Worm (Caenorhabditis elegans) whole organism, L4 larva: Measurements from ENCODE around the gene F40F8.11.

ENCODE experiments used
- F26F4.8 ChIP-seq: fragments of 200-800 bp; sonication (Bioruptor generic); conservative IDR thresholded peaks from 2 replicates; pipeline ENCODE4 v1.3.6; 2022; ENCODE audit warnings: missing genetic modification characterization, missing compliant biosample characterization
- F49E8.2 ChIP-seq: sonication (generic microtip); optimal IDR thresholded peaks from 2 replicates; lab custom pipeline; 2016; ENCODE audit warnings: missing compliant biosample characterization, mild to moderate bottlenecking, missing genetic modification characterization, borderline replicate concordance
- Y105C5A.15 ChIP-seq: fragments of 200-800 bp; sonication (Bioruptor generic); IDR thresholded peaks from 2 replicates; pipeline ENCODE4 v1.3.6; 2022; ENCODE audit warnings: missing genetic modification characterization, missing compliant biosample characterization
- Y48G9A.11 ChIP-seq: fragments of 200-800 bp; sonication (Bioruptor generic); IDR thresholded peaks from 2 replicates; pipeline ENCODE4 v1.3.6; 2022; ENCODE audit warnings: missing genetic modification reagents, missing genetic modification characterization, missing compliant biosample characterization
- ZK546.5 ChIP-seq, 2 experiments: sonication (generic microtip); optimal IDR thresholded peaks; 2 replicates each; lab custom pipeline; 2017; ENCODE audit warnings: missing biosample characterization in 2 of 2, missing genetic modification characterization in 2 of 2
- aha-1 ChIP-seq: fragments of 150-350 bp; peaks from one replicate; lab custom pipeline; 2014; ENCODE audit warnings: missing biosample characterization, missing genetic modification characterization
- ceh-32 ChIP-seq: sonication (generic microtip); optimal IDR thresholded peaks from 2 replicates; lab custom pipeline; 2016; ENCODE audit warnings: mild to moderate bottlenecking, missing genetic modification characterization, missing compliant biosample characterization; ENCODE audit not compliant: poor library complexity
- daf-12 ChIP-seq: fragments of 150-350 bp; optimal IDR thresholded peaks from 2 replicates; lab custom pipeline; 2014; ENCODE audit warnings: missing biosample characterization, missing genetic modification reagents, missing genetic modification characterization
- daf-16 ChIP-seq, 3 experiments: sonication (generic microtip); optimal IDR thresholded peaks; 2 replicates each; lab custom pipeline; 2016 to 2017; ENCODE audit warnings: missing genetic modification characterization in 3 of 3, missing genetic modification reagents in 3 of 3, mild to moderate bottlenecking in 2 of 3, missing compliant biosample characterization in 2 of 3, missing biosample characterization in 1 of 3, moderate library complexity in 1 of 3
- daf-19 ChIP-seq: fragments of 200-800 bp; sonication (Bioruptor generic); conservative IDR thresholded peaks from 2 replicates; pipeline ENCODE4 v1.3.6; 2022; ENCODE audit warnings: missing genetic modification characterization, missing compliant biosample characterization
- dmd-6 ChIP-seq: fragments of 200-800 bp; sonication (Bioruptor generic); IDR thresholded peaks from 2 replicates; pipeline ENCODE4 v1.3.6; 2022; ENCODE audit warnings: missing genetic modification reagents, missing genetic modification characterization, missing compliant biosample characterization
- dmd-8 ChIP-seq: fragments of 200-800 bp; sonication (Bioruptor generic); IDR thresholded peaks from 2 replicates; pipeline ENCODE4 v1.3.6; 2022; ENCODE audit warnings: missing genetic modification characterization, missing compliant biosample characterization
- dmd-9 ChIP-seq: fragments of 200-800 bp; sonication (Bioruptor generic); IDR thresholded peaks from 2 replicates; pipeline ENCODE4 v1.3.6; 2022; ENCODE audit warnings: missing genetic modification reagents, missing genetic modification characterization, missing compliant biosample characterization
- dpl-1 ChIP-seq: fragments of 150-350 bp; optimal IDR thresholded peaks from 2 replicates; lab custom pipeline; 2014; ENCODE audit warnings: missing biosample characterization, missing genetic modification reagents, missing genetic modification characterization
- dve-1 ChIP-seq: sonication (generic microtip); optimal IDR thresholded peaks from 2 replicates; lab custom pipeline; 2017; ENCODE audit warnings: antibody characterized with exemption, mild to moderate bottlenecking, missing genetic modification characterization, missing compliant biosample characterization; ENCODE audit not compliant: insufficient read depth
- egl-43 ChIP-seq: fragments of 200-800 bp; sonication (Bioruptor generic); IDR thresholded peaks from 2 replicates; pipeline ENCODE4 v1.3.6; 2022; ENCODE audit warnings: missing genetic modification reagents, missing genetic modification characterization, missing compliant biosample characterization
- hlh-11 ChIP-seq: fragments of 200-800 bp; sonication (Bioruptor generic); optimal IDR thresholded peaks from 2 replicates; lab custom pipeline; 2018; ENCODE audit warnings: mild to moderate bottlenecking, missing genetic modification characterization, missing compliant biosample characterization
- hmg-1.1 ChIP-seq: fragments of 200-800 bp; sonication (Bioruptor generic); IDR thresholded peaks from 2 replicates; pipeline ENCODE4 v1.3.6; 2022; ENCODE audit warnings: missing genetic modification reagents, missing genetic modification characterization, missing compliant biosample characterization
- jun-1 ChIP-seq: fragments of 150-350 bp; optimal IDR thresholded peaks from 2 replicates; lab custom pipeline; 2014; ENCODE audit warnings: missing biosample characterization, missing genetic modification reagents, missing genetic modification characterization
- lin-1 ChIP-seq: fragments of 200-800 bp; sonication (Bioruptor generic); IDR thresholded peaks from 2 replicates; pipeline ENCODE4 v1.3.6; 2022; ENCODE audit warnings: missing genetic modification reagents, missing genetic modification characterization, missing compliant biosample characterization
- lin-13 ChIP-seq: fragments of 150-350 bp; optimal IDR thresholded peaks from 2 replicates; lab custom pipeline; 2014; ENCODE audit warnings: missing biosample characterization, missing genetic modification reagents, missing genetic modification characterization
- lin-15B ChIP-seq: fragments of 150-350 bp; sonication (generic microtip); optimal IDR thresholded peaks from 3 replicates; lab custom pipeline; 2014; ENCODE audit warnings: missing biosample characterization, missing genetic modification characterization
- lin-38 ChIP-seq: fragments of 200-800 bp; sonication (Bioruptor generic); IDR thresholded peaks from 2 replicates; pipeline ENCODE4 v1.3.6; 2022; ENCODE audit warnings: missing genetic modification reagents, missing genetic modification characterization, missing compliant biosample characterization
- lir-3 ChIP-seq: sonication (generic microtip); optimal IDR thresholded peaks from 2 replicates; lab custom pipeline; 2016; ENCODE audit warnings: mild to moderate bottlenecking, missing genetic modification characterization, missing compliant biosample characterization
- lsy-2 ChIP-seq, 2 experiments: fragments of 150-350 bp in 1 of 2; sonication (generic microtip) in 1 of 2; optimal IDR thresholded peaks; 2 replicates each; lab custom pipeline; 2014 to 2017; ENCODE audit warnings: missing biosample characterization in 2 of 2, missing genetic modification characterization in 2 of 2
- madf-9 ChIP-seq: fragments of 200-800 bp; sonication (Bioruptor generic); conservative IDR thresholded peaks from 2 replicates; pipeline ENCODE4 v1.3.6; 2022; ENCODE audit warnings: missing genetic modification reagents, missing genetic modification characterization, missing compliant biosample characterization
- mdl-1 ChIP-seq, 2 experiments: fragments of 150-350 bp in 1 of 2; sonication (generic microtip) in 1 of 2; optimal IDR thresholded peaks; 2 replicates each; lab custom pipeline; 2014 to 2017; ENCODE audit warnings: missing biosample characterization in 2 of 2, missing genetic modification characterization in 2 of 2
- mes-2 ChIP-seq: sonication (generic microtip); optimal IDR thresholded peaks from 2 replicates; lab custom pipeline; 2016; ENCODE audit warnings: missing genotype, mild to moderate bottlenecking, missing genetic modification characterization, missing compliant biosample characterization; ENCODE audit not compliant: poor library complexity, severe bottlenecking
- mxl-3 ChIP-seq: fragments of 200-800 bp; sonication (Bioruptor generic); optimal IDR thresholded peaks from 2 replicates; lab custom pipeline; 2018; ENCODE audit warnings: mild to moderate bottlenecking, missing genetic modification characterization, missing compliant biosample characterization
- nhr-10 ChIP-seq: fragments of 150-350 bp; optimal IDR thresholded peaks from 2 replicates; lab custom pipeline; 2014; ENCODE audit warnings: missing biosample characterization, missing genetic modification characterization
- nhr-11 ChIP-seq: fragments of 150-350 bp; optimal IDR thresholded peaks from 2 replicates; lab custom pipeline; 2014; ENCODE audit warnings: missing biosample characterization, missing genetic modification characterization
- nhr-6 ChIP-seq: fragments of 150-350 bp; optimal IDR thresholded peaks from 2 replicates; lab custom pipeline; 2014; ENCODE audit warnings: missing biosample characterization, missing genetic modification characterization
- nhr-76 ChIP-seq: fragments of 150-350 bp; optimal IDR thresholded peaks from 2 replicates; lab custom pipeline; 2014; ENCODE audit warnings: missing biosample characterization, missing genetic modification characterization
- nhr-77 ChIP-seq: fragments of 150-350 bp; optimal IDR thresholded peaks from 2 replicates; lab custom pipeline; 2014; ENCODE audit warnings: missing biosample characterization, missing genetic modification characterization
- sdz-12 ChIP-seq: fragments of 200-800 bp; sonication (Bioruptor generic); optimal IDR thresholded peaks from 2 replicates; lab custom pipeline; 2018; ENCODE audit warnings: mild to moderate bottlenecking, missing genetic modification characterization, missing compliant biosample characterization
- set-16 ChIP-seq: fragments of 200-800 bp; sonication (Bioruptor generic); IDR thresholded peaks from 2 replicates; pipeline ENCODE4 v1.3.6; 2022; ENCODE audit warnings: missing genetic modification reagents, missing genetic modification characterization, missing compliant biosample characterization
- skn-1 ChIP-seq: fragments of 150-350 bp; optimal IDR thresholded peaks from 2 replicates; lab custom pipeline; 2014; ENCODE audit warnings: missing biosample characterization, missing genetic modification characterization
- snpc-4 ChIP-seq: fragments of 150-350 bp; optimal IDR thresholded peaks from 2 replicates; lab custom pipeline; 2014; ENCODE audit warnings: missing biosample characterization, missing genetic modification characterization
- spr-1 ChIP-seq: sonication (generic microtip); optimal IDR thresholded peaks from 2 replicates; lab custom pipeline; 2016; ENCODE audit warnings: mild to moderate bottlenecking, missing genetic modification characterization, missing compliant biosample characterization
- tag-97 ChIP-seq: fragments of 200-800 bp; sonication (Bioruptor generic); IDR thresholded peaks from 2 replicates; pipeline ENCODE4 v1.3.6; 2022; ENCODE audit warnings: missing genetic modification characterization, missing compliant biosample characterization
- vab-7 ChIP-seq: fragments of 200-800 bp; sonication (Bioruptor generic); IDR thresholded peaks from 2 replicates; pipeline ENCODE4 v1.3.6; 2022; ENCODE audit warnings: missing genetic modification reagents, missing genetic modification characterization, missing compliant biosample characterization
- zag-1 ChIP-seq: fragments of 150-350 bp; optimal IDR thresholded peaks from 2 replicates; lab custom pipeline; 2014; ENCODE audit warnings: missing biosample characterization, missing genetic modification characterization
- zfp-3 ChIP-seq: fragments of 200-800 bp; sonication (Bioruptor generic); conservative IDR thresholded peaks from 2 replicates; pipeline ENCODE4 v1.3.6; 2022; ENCODE audit warnings: missing genetic modification reagents, missing genetic modification characterization, missing compliant biosample characterization
- ztf-11 ChIP-seq: fragments of 150-350 bp; optimal IDR thresholded peaks from 2 replicates; lab custom pipeline; 2014; ENCODE audit warnings: missing biosample characterization, missing genetic modification characterization

The F40F8.11 gene

DNA sequence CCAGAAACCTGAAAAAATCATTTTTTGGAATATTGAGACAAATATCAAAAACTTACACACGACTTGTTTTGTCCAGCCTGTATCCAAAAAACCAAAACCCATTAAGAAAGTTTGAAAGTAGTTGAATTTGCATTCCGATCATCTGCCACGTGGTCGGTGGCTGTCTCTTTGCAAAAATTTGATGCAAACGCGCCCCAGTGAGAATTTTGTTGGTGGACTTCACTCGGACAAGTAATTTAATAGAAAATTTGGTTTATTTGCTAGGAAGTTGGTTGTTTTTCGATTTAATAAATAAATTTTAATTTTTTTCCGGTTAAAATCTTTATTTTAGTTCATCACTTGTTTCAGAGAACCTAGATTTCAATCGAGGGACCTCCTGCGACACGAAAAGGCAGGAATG is 43.0 kb upstream of the F40F8.11 start:
- TF ChIP-seq zfp-3 (GFP tag; lab: Robert Waterston, UW): no peak
- TF ChIP-seq egl-43 (GFP tag; lab: Robert Waterston, UW): no peak
- TF ChIP-seq dve-1 (tag; lab: Kevin White, UChicago): peak; percentile 13
- no peak for TF ChIP-seq spr-1 (tag; lab: Kevin White, UChicago)
- no peak for TF ChIP-seq nhr-10 (tag; lab: Kevin White, UChicago)
- peak in 1 of 2 experiments; percentile 21 for TF ChIP-seq mdl-1 (tag; optimal IDR thresholded peaks at IDR 0.05; lab: Kevin White, UChicago)
- no peak for TF ChIP-seq dmd-6 (GFP tag; lab: Robert Waterston, UW)
- no peak for TF ChIP-seq mxl-3 (GFP tag; lab: Kevin White, UChicago)
- no peak for TF ChIP-seq skn-1
- TF ChIP-seq ceh-32: no peak
- TF ChIP-seq vab-7 (GFP tag; lab: Robert Waterston, UW): no peak
- TF ChIP-seq lsy-2 (tag; optimal IDR thresholded peaks at IDR 0.05; lab: Kevin White, UChicago): peak in 1 of 2 experiments; percentile 12
- peak; percentile 8 for TF ChIP-seq nhr-77 (tag; lab: Kevin White, UChicago)
- peak; percentile 64 for TF ChIP-seq mes-2
- TF ChIP-seq hmg-1.1 (GFP tag; lab: Robert Waterston, UW): no peak
- peak; percentile 87 for TF ChIP-seq lin-38
- TF ChIP-seq daf-19 (GFP tag; lab: Robert Waterston, UW): no peak

DNA sequence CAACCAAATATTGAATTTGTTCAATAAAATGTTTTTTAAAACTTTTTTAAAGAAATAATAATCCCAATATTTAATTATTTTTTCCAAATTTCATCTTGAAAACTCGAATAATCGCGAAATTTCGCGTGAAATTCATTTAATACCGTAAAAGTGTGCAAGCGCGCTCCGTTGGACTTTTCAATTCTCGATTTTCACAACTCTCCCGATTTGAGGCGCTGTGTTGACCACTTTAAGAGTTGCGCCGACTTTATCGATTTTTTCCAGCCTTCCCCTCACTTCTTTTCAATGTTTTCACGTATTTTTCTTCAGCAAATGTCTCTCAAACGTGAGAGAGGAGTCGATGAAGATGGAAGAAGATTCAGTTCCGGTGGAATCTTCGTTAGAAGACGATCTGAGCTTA is 38.1 kb upstream of the F40F8.11 start:
- peak; percentile 61 for TF ChIP-seq lin-38

DNA sequence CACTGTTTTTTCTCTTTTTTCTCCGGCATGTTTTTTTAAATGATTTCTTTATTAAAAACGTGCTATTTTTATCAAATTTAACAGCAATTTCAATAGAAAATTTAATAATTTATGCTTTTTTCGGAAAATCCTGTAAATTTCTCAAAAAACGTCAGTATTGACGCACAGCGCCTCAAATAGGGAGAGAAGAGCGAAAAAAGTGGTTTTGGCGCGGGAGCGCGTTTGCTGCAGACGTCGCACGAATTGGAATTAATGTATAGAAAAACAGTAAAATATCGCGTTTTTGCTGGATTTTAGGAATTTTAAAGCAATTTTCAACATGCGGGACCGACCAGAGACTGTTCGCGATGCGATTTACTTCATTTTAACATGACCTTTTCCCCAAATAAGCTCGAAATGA is 36.5 kb upstream of the F40F8.11 start:
- peak; percentile 87 for TF ChIP-seq lin-38

DNA sequence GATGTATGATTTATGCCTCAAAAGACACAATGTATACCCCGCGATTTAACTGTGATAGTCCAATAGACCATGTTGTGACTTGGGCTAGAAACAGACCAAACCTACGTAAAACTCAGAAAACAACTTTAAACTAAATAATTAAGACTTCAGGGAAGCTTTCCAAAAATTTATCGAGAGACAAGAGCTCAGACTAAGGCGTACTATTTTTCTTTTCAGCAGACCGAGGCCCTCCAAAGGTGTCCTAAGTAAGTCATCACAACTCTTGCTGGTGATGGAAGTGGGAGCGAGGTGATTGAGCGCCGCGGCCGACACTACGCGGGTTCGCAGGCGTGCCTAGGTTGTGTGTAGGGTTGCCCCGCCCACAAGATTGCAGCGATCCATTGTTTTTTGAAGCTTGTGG is 34.6 kb upstream of the F40F8.11 start:
- TF ChIP-seq tag-97 (GFP tag; lab: Robert Waterston, UW) (no peak), lir-3 (tag; lab: Kevin White, UChicago) (no peak), F26F4.8 (GFP tag; lab: Robert Waterston, UW) (no peak), aha-1 (tag; lab: Kevin White, UChicago) (peak; percentile 97), nhr-11 (tag; lab: Kevin White, UChicago) (peak; percentile 9), dpl-1 (GFP tag; lab: Kevin White, UChicago) (peak; percentile 39), lsy-2 (tag; optimal IDR thresholded peaks at IDR 0.05; lab: Kevin White, UChicago) (peak in 1 of 2 experiments; percentile 61), lin-15B (tag; lab: Kevin White, UChicago) (no peak), ZK546.5 (tag; optimal IDR thresholded peaks at IDR 0.05; lab: Kevin White, UChicago) (no peak), set-16 (GFP tag; lab: Robert Waterston, UW) (peak; percentile 65), hlh-11 (peak; percentile 64), daf-19 (GFP tag; lab: Robert Waterston, UW) (no peak), madf-9 (peak; percentile 26; the same call in 1 of the 2 replicates), dmd-8 (GFP tag; lab: Robert Waterston, UW) (0 out of 2 replicates have a peak, but pooled peaks have one; percentile 26), daf-16 (GFP tag; optimal IDR thresholded peaks at IDR 0.05; lab: Kevin White, UChicago) (peak; percentile 53 to 79), daf-16 (tag; optimal IDR thresholded peaks at IDR 0.05; lab: Kevin White, UChicago) (peak; percentile 45), nhr-10 (tag; lab: Kevin White, UChicago) (no peak), vab-7 (GFP tag; lab: Robert Waterston, UW) (peak; percentile 58), dve-1 (tag; lab: Kevin White, UChicago) (peak; percentile 78), mes-2 (peak; percentile 87), nhr-76 (tag; lab: Kevin White, UChicago) (no peak), jun-1 (tag; lab: Kevin White, UChicago) (no peak), lin-13 (GFP tag; lab: Kevin White, UChicago) (peak; percentile 49), nhr-6 (tag; lab: Kevin White, UChicago) (peak; percentile 28), dmd-9 (GFP tag; lab: Robert Waterston, UW) (no peak), Y48G9A.11 (GFP tag; lab: Robert Waterston, UW) (peak; percentile 64), snpc-4 (tag; lab: Kevin White, UChicago) (peak; percentile 92), sdz-12 (peak; percentile 62), ceh-32 (no peak), Y105C5A.15 (GFP tag; lab: Robert Waterston, UW) (0 out of 2 replicates have a peak, but pooled peaks have one; percentile 78), daf-12 (tag; lab: Kevin White, UChicago) (no peak), ztf-11 (tag; lab: Kevin White, UChicago) (no peak), zag-1 (tag; lab: Kevin White, UChicago) (no peak), F49E8.2 (tag; lab: Kevin White, UChicago) (peak; percentile 91), lin-1 (GFP tag; lab: Robert Waterston, UW) (peak; percentile 46; the same call in 1 of the 2 replicates), lin-38 (peak; percentile 90)
